Worm (Caenorhabditis elegans) whole organism, L1 larva: ENCODE measurements around the gene H03G16.1.

ENCODE experiments used
- elt-2 ChIP-seq: sonication (generic microtip); optimal IDR thresholded peaks from 2 replicates; lab custom pipeline; 2016; ENCODE audit warnings: missing genetic modification characterization, mild to moderate bottlenecking, inconsistent platforms, missing compliant biosample characterization, missing genetic modification reagents
- mep-1 ChIP-seq: fragments of 150-350 bp; optimal IDR thresholded peaks from 2 replicates; lab custom pipeline; 2014; ENCODE audit warnings: missing biosample characterization, missing genetic modification characterization
- pqm-1 ChIP-seq: sonication (generic microtip); optimal IDR thresholded peaks from 3 replicates; lab custom pipeline; 2017; ENCODE audit warnings: missing biosample characterization, missing genetic modification characterization
- unc-98 ChIP-seq: fragments of 200-800 bp; sonication (Bioruptor generic); IDR thresholded peaks from 2 replicates; pipeline ENCODE4 v1.3.6; 2022; ENCODE audit warnings: missing genetic modification characterization, missing compliant biosample characterization

DNA sequence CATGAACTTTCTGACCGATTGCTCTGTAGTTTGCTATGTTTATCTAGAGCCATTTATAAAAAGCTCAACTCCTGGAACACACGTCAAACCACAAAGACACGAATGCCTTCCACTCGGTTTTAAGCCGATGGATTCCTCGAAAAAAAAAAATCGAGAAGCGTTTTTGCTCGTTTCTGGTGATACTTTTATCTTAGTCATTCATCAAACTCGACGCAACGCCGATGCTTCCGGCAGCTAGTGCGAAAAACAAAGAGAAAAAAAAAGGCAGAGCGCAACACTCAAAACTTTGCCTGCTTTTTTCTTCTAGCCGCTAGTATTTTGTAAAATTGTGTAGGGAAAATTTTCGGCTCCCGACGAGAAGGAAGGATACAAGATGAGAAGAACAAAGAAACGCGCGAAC, 26.1 kb upstream of the H03G16.1 start:
- TF ChIP-seq unc-98 (GFP tag; lab: Robert Waterston, UW) (no peak), elt-2 (tag; lab: Kevin White, UChicago) (no peak), pqm-1 (tag; lab: Kevin White, UChicago) (no peak), mep-1 (tag; lab: Kevin White, UChicago) (no peak)
